Fruit fly (Drosophila melanogaster) whole organism, embryonic: Measurements from ENCODE around the gene Trpgamma.

Experiments used
- Blimp-1 ChIP-seq: fragments of 200-800 bp; sonication (Bioruptor generic); optimal IDR thresholded peaks from 3 replicates; lab custom pipeline; 2018; ENCODE audit warnings: missing biosample characterization, missing genetic modification characterization, mild to moderate bottlenecking, moderate library complexity, missing genetic modification reagents
- C15 ChIP-seq: fragments of 200-800 bp; sonication (Bioruptor generic); IDR thresholded peaks from 3 replicates; pipeline ENCODE4 v1.3.6; 2022; ENCODE audit warnings: missing biosample characterization, missing genetic modification characterization
- CG10209 ChIP-seq: fragments of 200-800 bp; sonication (Bioruptor generic); optimal IDR thresholded peaks from 3 replicates; lab custom pipeline; 2017; ENCODE audit warnings: missing biosample characterization, mild to moderate bottlenecking, missing genetic modification characterization, missing genetic modification reagents
- CG10321 ChIP-seq: fragments of 200-800 bp; sonication (Bioruptor generic); IDR thresholded peaks from 2 replicates; pipeline ENCODE4 v1.3.6; 2022; ENCODE audit warnings: missing biosample characterization, missing genetic modification characterization
- CG11456 ChIP-seq: fragments of 200-800 bp; sonication (Bioruptor generic); IDR thresholded peaks from 3 replicates; pipeline ENCODE4 v1.3.6; 2022; ENCODE audit warnings: missing biosample characterization, missing genetic modification characterization
- CG12155 ChIP-seq: fragments of 200-800 bp; sonication (Bioruptor generic); optimal IDR thresholded peaks from 3 replicates; lab custom pipeline; 2016; ENCODE audit warnings: missing biosample characterization, missing genetic modification characterization
- CG14014 ChIP-seq: fragments of 200-800 bp; sonication (Bioruptor generic); IDR thresholded peaks from 2 replicates; pipeline ENCODE4 v1.3.6; 2022; ENCODE audit warnings: missing biosample characterization, missing genetic modification characterization
- CG14667 ChIP-seq: fragments of 200-800 bp; sonication (Bioruptor generic); IDR thresholded peaks from 2 replicates; pipeline ENCODE4 v1.3.6; 2022; ENCODE audit warnings: missing biosample characterization, missing genetic modification characterization
- CG14860 ChIP-seq: fragments of 200-800 bp; sonication (Bioruptor generic); IDR thresholded peaks from 3 replicates; pipeline ENCODE4 v1.3.6; 2022; ENCODE audit warnings: missing biosample characterization, missing genetic modification characterization; ENCODE audit not compliant: partially characterized antibody
- CG1529 ChIP-seq: fragments of 200-800 bp; sonication (Bioruptor generic); optimal IDR thresholded peaks from 3 replicates; lab custom pipeline; 2018; ENCODE audit warnings: missing biosample characterization, missing genetic modification characterization
- CG15696 ChIP-seq: fragments of 200-800 bp; sonication (Bioruptor generic); optimal IDR thresholded peaks from 2 replicates; lab custom pipeline; 2019; ENCODE audit warnings: missing biosample characterization, mild to moderate bottlenecking, missing genetic modification characterization, moderate library complexity
- CG17385 ChIP-seq: fragments of 200-800 bp; sonication (Bioruptor generic); optimal IDR thresholded peaks from 3 replicates; lab custom pipeline; 2018; ENCODE audit warnings: missing biosample characterization, mild to moderate bottlenecking, missing genetic modification characterization
- CG17829 ChIP-seq: fragments of 200-800 bp; optimal IDR thresholded peaks from 2 replicates; lab custom pipeline; 2019; ENCODE audit warnings: missing biosample characterization, mild to moderate bottlenecking, missing genetic modification characterization, moderate library complexity
- CG2199 ChIP-seq: fragments of 200-800 bp; sonication (Bioruptor generic); IDR thresholded peaks from 3 replicates; pipeline ENCODE4 v1.3.6; 2022; ENCODE audit warnings: missing biosample characterization, missing genetic modification characterization
- CG34224 ChIP-seq: fragments of 200-800 bp; sonication (Bioruptor generic); IDR thresholded peaks from 3 replicates; pipeline ENCODE4 v1.3.6; 2022; ENCODE audit warnings: missing biosample characterization, missing genetic modification characterization; ENCODE audit not compliant: partially characterized antibody
- CG4404 ChIP-seq: fragments of 200-800 bp; sonication (Bioruptor generic); IDR thresholded peaks from 2 replicates; pipeline ENCODE4 v1.3.6; 2022; ENCODE audit warnings: missing biosample characterization, missing genetic modification characterization
- CG4424 ChIP-seq: fragments of 200-800 bp; sonication (Bioruptor generic); optimal IDR thresholded peaks from 3 replicates; lab custom pipeline; 2016; ENCODE audit warnings: missing biosample characterization, missing genetic modification characterization
- CG6654 ChIP-seq: fragments of 200-800 bp; sonication (Bioruptor generic); optimal IDR thresholded peaks from 2 replicates; lab custom pipeline; 2017; ENCODE audit warnings: missing biosample characterization, mild to moderate bottlenecking, missing genetic modification characterization
- CG6854 ChIP-seq: fragments of 200-800 bp; sonication (Bioruptor generic); optimal IDR thresholded peaks from 3 replicates; lab custom pipeline; 2017; ENCODE audit warnings: missing biosample characterization, mild to moderate bottlenecking, missing genetic modification characterization
- CG7745 ChIP-seq: fragments of 200-800 bp; sonication (Bioruptor generic); optimal IDR thresholded peaks from 2 replicates; lab custom pipeline; 2018; ENCODE audit warnings: missing biosample characterization, mild to moderate bottlenecking, missing genetic modification characterization, moderate library complexity
- CG7963 ChIP-seq: fragments of 200-800 bp; sonication (Bioruptor generic); IDR thresholded peaks from 3 replicates; pipeline ENCODE4 v1.3.6; 2022; ENCODE audit warnings: missing biosample characterization, missing genetic modification characterization; ENCODE audit not compliant: partially characterized antibody
- CG8478 ChIP-seq: fragments of >200 bp; optimal IDR thresholded peaks from 2 replicates; lab custom pipeline; 2018
- CG8944 ChIP-seq: fragments of 200-800 bp; sonication (Bioruptor generic); optimal IDR thresholded peaks from 3 replicates; lab custom pipeline; 2016; ENCODE audit warnings: missing biosample characterization, missing genetic modification characterization
- Deaf1 ChIP-seq: fragments of 200-800 bp; optimal IDR thresholded peaks from 3 replicates; lab custom pipeline; 2019; ENCODE audit warnings: missing biosample characterization, mild to moderate bottlenecking, missing genetic modification characterization, moderate library complexity
- Drgx ChIP-seq: fragments of 200-800 bp; sonication (Bioruptor generic); IDR thresholded peaks from 2 replicates; pipeline ENCODE4 v1.3.6; 2022; ENCODE audit warnings: missing biosample characterization, missing genetic modification characterization
- E2f1 ChIP-seq: fragments of 200-800 bp; sonication (Bioruptor generic); IDR thresholded peaks from 2 replicates; pipeline ENCODE4 v1.3.6; 2022; ENCODE audit warnings: missing biosample characterization, missing genetic modification characterization
- HLH4C ChIP-seq: fragments of 200-800 bp; sonication (Bioruptor generic); IDR thresholded peaks from 3 replicates; pipeline ENCODE4 v1.3.6; 2022; ENCODE audit warnings: missing biosample characterization, missing genetic modification characterization; ENCODE audit not compliant: partially characterized antibody
- HLHmδ ChIP-seq: fragments of 200-800 bp; sonication (Bioruptor generic); optimal IDR thresholded peaks from 2 replicates; lab custom pipeline; 2018; ENCODE audit warnings: missing biosample characterization, mild to moderate bottlenecking, missing genetic modification characterization, moderate library complexity
- HmgZ ChIP-seq: fragments of 200-800 bp; sonication (Bioruptor generic); optimal IDR thresholded peaks from 2 replicates; lab custom pipeline; 2018; ENCODE audit warnings: missing biosample characterization, mild to moderate bottlenecking, missing genetic modification characterization
- Lim3 ChIP-seq: fragments of 200-800 bp; sonication (Bioruptor generic); IDR thresholded peaks from 2 replicates; pipeline ENCODE4 v1.3.6; 2022; ENCODE audit warnings: missing biosample characterization, missing genetic modification characterization
- Med ChIP-seq: fragments of 200-800 bp; sonication (Bioruptor generic); peaks from one replicate; lab custom pipeline; 2016; ENCODE audit warnings: missing biosample characterization, missing genetic modification characterization, mild to moderate bottlenecking, inconsistent platforms, moderate library complexity
- NK7.1 ChIP-seq: fragments of 200-800 bp; sonication (Bioruptor generic); optimal IDR thresholded peaks from 3 replicates; lab custom pipeline; 2016; ENCODE audit warnings: missing biosample characterization, missing genetic modification characterization
- Pdp1 ChIP-seq, 2 experiments: fragments of 200-800 bp; sonication (Bioruptor generic); optimal IDR thresholded peaks; 3 replicates each; lab custom pipeline; 2016; ENCODE audit warnings: missing biosample characterization in 2 of 2, missing genetic modification characterization in 2 of 2, mild to moderate bottlenecking in 1 of 2, moderate library complexity in 1 of 2
- Spps ChIP-seq: fragments of 200-800 bp; sonication (Bioruptor generic); optimal IDR thresholded peaks from 2 replicates; lab custom pipeline; 2018; ENCODE audit warnings: missing biosample characterization, mild to moderate bottlenecking, missing genetic modification characterization
- bab2 ChIP-seq: fragments of 200-800 bp; sonication (Bioruptor generic); optimal IDR thresholded peaks from 2 replicates; lab custom pipeline; 2016; ENCODE audit warnings: missing biosample characterization, missing genetic modification characterization
- bowl ChIP-seq: fragments of 200-800 bp; sonication (Bioruptor generic); IDR thresholded peaks from 2 replicates; pipeline ENCODE4 v1.3.6; 2022; ENCODE audit warnings: missing biosample characterization, missing genetic modification characterization
- cas ChIP-seq: fragments of 200-800 bp; sonication (Bioruptor generic); IDR thresholded peaks from 2 replicates; pipeline ENCODE4 v1.3.6; 2022; ENCODE audit warnings: missing biosample characterization, missing genetic modification characterization
- cg ChIP-seq: fragments of 200-800 bp; sonication (Bioruptor generic); optimal IDR thresholded peaks from 3 replicates; lab custom pipeline; 2019; ENCODE audit warnings: missing biosample characterization, mild to moderate bottlenecking, missing genetic modification characterization, moderate library complexity
- ci ChIP-seq: fragments of 200-800 bp; sonication (Bioruptor generic); IDR thresholded peaks from 3 replicates; pipeline ENCODE4 v1.3.6; 2022; ENCODE audit warnings: missing biosample characterization, missing genetic modification characterization
- eve ChIP-seq, 2 experiments: fragments of >200 bp; optimal IDR thresholded peaks; 2 replicates each; lab custom pipeline; 2017; ENCODE audit warnings: missing biosample characterization in 2 of 2, missing genetic modification characterization in 2 of 2
- fd3F ChIP-seq: fragments of 200-800 bp; sonication (Bioruptor generic); optimal IDR thresholded peaks from 2 replicates; lab custom pipeline; 2018; ENCODE audit warnings: missing biosample characterization, mild to moderate bottlenecking, missing genetic modification characterization, moderate library complexity
- gem ChIP-seq: fragments of 200-800 bp; sonication (Bioruptor generic); optimal IDR thresholded peaks from 2 replicates; lab custom pipeline; 2019; ENCODE audit warnings: missing biosample characterization, mild to moderate bottlenecking, missing genetic modification characterization, moderate library complexity
- hkb ChIP-seq, 2 experiments: fragments of 200-800 bp in 1 of 2; fragments of >200 bp in 1 of 2; sonication (Bioruptor generic) in 1 of 2; IDR thresholded peaks in 1 of 2; optimal IDR thresholded peaks in 1 of 2; 2 replicates each; pipeline versions ENCODE4 v1.3.6 to Lab custom; 2017 to 2022; ENCODE audit warnings: missing biosample characterization in 1 of 2, missing genetic modification characterization in 1 of 2
- ind ChIP-seq: fragments of 200-800 bp; sonication (Bioruptor generic); optimal IDR thresholded peaks from 3 replicates; lab custom pipeline; 2016; ENCODE audit warnings: missing biosample characterization, missing genetic modification characterization
- inv ChIP-seq: fragments of 200-800 bp; sonication (Bioruptor generic); IDR thresholded peaks from 2 replicates; pipeline ENCODE4 v1.3.6; 2022; ENCODE audit warnings: missing biosample characterization, missing genetic modification characterization; ENCODE audit not compliant: partially characterized antibody
- kni ChIP-seq: fragments of 200-800 bp; sonication (Bioruptor generic); optimal IDR thresholded peaks from 3 replicates; lab custom pipeline; 2017; ENCODE audit warnings: mild to moderate bottlenecking, missing biosample characterization, missing genetic modification reagents, missing genetic modification characterization
- mam ChIP-seq: fragments of 200-800 bp; sonication (Bioruptor generic); optimal IDR thresholded peaks from 3 replicates; lab custom pipeline; 2016; ENCODE audit warnings: missing biosample characterization, missing genetic modification characterization
- oc ChIP-seq: fragments of 200-800 bp; sonication (Bioruptor generic); optimal IDR thresholded peaks from 2 replicates; lab custom pipeline; 2018; ENCODE audit warnings: missing biosample characterization, mild to moderate bottlenecking, missing genetic modification characterization, moderate library complexity
- pros ChIP-seq: fragments of 200-800 bp; sonication (Bioruptor generic); optimal IDR thresholded peaks from 3 replicates; lab custom pipeline; 2019; ENCODE audit warnings: missing biosample characterization, mild to moderate bottlenecking, missing genetic modification characterization, moderate library complexity
- ranshi ChIP-seq: fragments of 200-800 bp; sonication (Bioruptor generic); IDR thresholded peaks from 2 replicates; pipeline ENCODE4 v1.3.6; 2022; ENCODE audit warnings: missing biosample characterization, missing genetic modification characterization
- tll ChIP-seq, 2 experiments: fragments of 200-800 bp in 1 of 2; fragments of >200 bp in 1 of 2; sonication (Bioruptor generic) in 1 of 2; optimal IDR thresholded peaks; 2 replicates each; lab custom pipeline; 2017 to 2019; ENCODE audit warnings: missing biosample characterization in 2 of 2, missing genetic modification characterization in 2 of 2, mild to moderate bottlenecking in 1 of 2, moderate library complexity in 1 of 2

Gene Trpgamma

DNA sequence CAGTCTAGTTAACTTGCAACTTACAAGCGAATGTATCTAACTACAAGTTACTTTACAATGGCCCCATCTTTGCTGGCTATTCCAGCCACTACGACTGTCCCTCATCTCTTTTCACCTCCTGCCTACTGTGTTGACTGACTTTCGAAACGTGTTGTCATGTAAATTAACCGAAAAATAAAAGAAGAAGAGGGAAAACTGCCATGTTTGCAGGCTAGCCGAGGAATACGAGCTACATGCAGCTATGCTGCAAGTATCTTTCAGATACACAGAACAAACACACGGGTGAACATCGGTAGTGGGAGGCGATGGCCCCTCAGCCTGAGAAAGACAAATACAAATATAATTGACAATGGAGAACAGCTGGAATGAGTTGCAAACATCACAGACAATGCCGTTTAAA, 34.2 kb upstream of the Trpgamma start (continued):
- TF ChIP-seq CG7963 (GFP tag; lab: Robert Waterston, UW): no peak
- no peak for TF ChIP-seq pros (GFP tag; lab: Kevin White, UChicago)
- TF ChIP-seq HmgZ: no peak
- no peak for TF ChIP-seq cas
- TF ChIP-seq CG6854 (GFP tag; lab: Kevin White, UChicago): no peak
- no peak for TF ChIP-seq CG4424
- no peak for TF ChIP-seq ind (GFP tag; lab: Kevin White, UChicago)
- no peak for TF ChIP-seq NK7.1 (GFP tag; lab: Kevin White, UChicago)
- TF ChIP-seq CG14667 (GFP tag; lab: Robert Waterston, UW): no peak
- TF ChIP-seq CG6654 (GFP tag; lab: Kevin White, UChicago): no peak
- TF ChIP-seq CG2199 (GFP tag; lab: Robert Waterston, UW): no peak
- TF ChIP-seq CG34224: no peak
- peak; percentile 25 for TF ChIP-seq CG17385 (GFP tag; lab: Kevin White, UChicago)
- TF ChIP-seq eve (GFP tag; optimal IDR thresholded peaks at IDR 0.05; lab: Kevin White, UChicago): peak in 1 of 2 experiments; percentile 31
- TF ChIP-seq CG12155 (GFP tag; lab: Kevin White, UChicago): no peak
- no peak for TF ChIP-seq Blimp-1 (GFP tag; lab: Kevin White, UChicago)
- no peak for TF ChIP-seq mam
- no peak for TF ChIP-seq Deaf1 (tag; lab: Kevin White, UChicago)
- no peak for TF ChIP-seq CG10321
- no peak for TF ChIP-seq E2f1 (GFP tag; lab: Robert Waterston, UW)
- 0 out of 3 replicates have a peak, but pooled peaks have one; percentile 38 for TF ChIP-seq ci (GFP tag; lab: Robert Waterston, UW)
- no peak for TF ChIP-seq HLH4C (GFP tag; lab: Robert Waterston, UW)
- no peak for TF ChIP-seq CG15696 (tag; lab: Kevin White, UChicago)
- no peak for TF ChIP-seq gem
- no peak for TF ChIP-seq CG4404
- no peak for TF ChIP-seq fd3F (GFP tag; lab: Kevin White, UChicago)
- TF ChIP-seq CG8478 (lab: Kevin White, UChicago): no peak
- TF ChIP-seq HLHmδ (GFP tag; lab: Kevin White, UChicago): no peak
- no peak for TF ChIP-seq CG14860
- TF ChIP-seq tll (GFP tag; optimal IDR thresholded peaks at IDR 0.05; lab: Kevin White, UChicago): no peak
- TF ChIP-seq Pdp1 (GFP tag; optimal IDR thresholded peaks at IDR 0.05; lab: Kevin White, UChicago): no peak
- TF ChIP-seq CG10209: no peak
- TF ChIP-seq inv (GFP tag; lab: Robert Waterston, UW): no peak
- TF ChIP-seq cg (GFP tag; lab: Kevin White, UChicago): no peak
- TF ChIP-seq bab2 (GFP tag; lab: Kevin White, UChicago): no peak
- no peak for TF ChIP-seq ranshi (GFP tag; lab: Robert Waterston, UW)
- TF ChIP-seq Med (GFP tag; lab: Kevin White, UChicago): peak; percentile 14
- TF ChIP-seq Spps (tag; lab: Kevin White, UChicago): no peak
- no peak for TF ChIP-seq oc (tag; lab: Kevin White, UChicago)
- TF ChIP-seq CG14014 (GFP tag; lab: Robert Waterston, UW): no peak
- TF ChIP-seq bowl: no peak
- TF ChIP-seq Drgx (GFP tag; lab: Robert Waterston, UW): no peak
- no peak for TF ChIP-seq C15 (GFP tag; lab: Robert Waterston, UW)
- TF ChIP-seq CG1529: no peak
- no peak for TF ChIP-seq Lim3 (GFP tag; lab: Robert Waterston, UW)
- no peak for TF ChIP-seq CG7745
- no peak for TF ChIP-seq CG8944 (GFP tag; lab: Kevin White, UChicago)
- TF ChIP-seq CG11456 (GFP tag; lab: Robert Waterston, UW): no peak
- TF ChIP-seq hkb (optimal IDR thresholded peaks at IDR 0.05; lab: Kevin White, UChicago): no peak
- TF ChIP-seq hkb (GFP tag; IDR thresholded peaks at IDR 0.05; lab: Robert Waterston, UW): no peak
- peak; percentile 68 for TF ChIP-seq kni (GFP tag; lab: Kevin White, UChicago)
- TF ChIP-seq CG17829: no peak
